Worm (Caenorhabditis elegans) whole organism, L1 larva: Measurements from ENCODE around the gene slc-25A10.
A peak's percentile ranks its signal among the peaks of the same experiment; 100 is the strongest.

ENCODE experiments used
- C34B4.2 ChIP-seq: sonication (generic microtip); optimal IDR thresholded peaks from 2 replicates; lab custom pipeline; 2017; ENCODE audit warnings: mild to moderate bottlenecking, missing genetic modification characterization, missing compliant biosample characterization
- F16B12.6 ChIP-seq: fragments of 150-350 bp; optimal IDR thresholded peaks from 2 replicates; lab custom pipeline; 2014; ENCODE audit warnings: missing biosample characterization, missing genetic modification characterization
- Y116A8C.19 ChIP-seq: sonication (generic microtip); optimal IDR thresholded peaks from 2 replicates; lab custom pipeline; 2016; ENCODE audit warnings: missing compliant biosample characterization, missing genetic modification characterization, borderline replicate concordance
- aha-1 ChIP-seq: fragments of 150-350 bp; optimal IDR thresholded peaks from 2 replicates; lab custom pipeline; 2014; ENCODE audit warnings: missing biosample characterization, missing genetic modification characterization
- ceh-63 ChIP-seq: fragments of 200-800 bp; sonication (Bioruptor generic); optimal IDR thresholded peaks from 2 replicates; lab custom pipeline; 2018; ENCODE audit warnings: mild to moderate bottlenecking, missing genetic modification characterization, missing compliant biosample characterization
- ceh-82 ChIP-seq, 3 experiments: fragments of 150-350 bp in 1 of 3; sonication (generic microtip) in 2 of 3; optimal IDR thresholded peaks; 2 replicates each; lab custom pipeline; 2014 to 2017; ENCODE audit warnings: missing biosample characterization in 3 of 3, missing genetic modification characterization in 3 of 3
- dpl-1 ChIP-seq, 3 experiments: fragments of 150-350 bp in 2 of 3; sonication (generic microtip) in 1 of 3; optimal IDR thresholded peaks; 2 replicates each; lab custom pipeline; 2014 to 2017; ENCODE audit warnings: missing biosample characterization in 3 of 3, missing genetic modification characterization in 3 of 3, missing genetic modification reagents in 3 of 3
- dsc-1 ChIP-seq: sonication (generic microtip); optimal IDR thresholded peaks from 2 replicates; lab custom pipeline; 2016; ENCODE audit warnings: mild to moderate bottlenecking, missing genetic modification characterization, missing compliant biosample characterization
- efl-3 ChIP-seq: fragments of 200-800 bp; sonication (Bioruptor generic); optimal IDR thresholded peaks from 2 replicates; lab custom pipeline; 2018; ENCODE audit warnings: mild to moderate bottlenecking, missing genetic modification characterization, missing compliant biosample characterization
- ets-5 ChIP-seq: fragments of 200-800 bp; sonication (Bioruptor generic); IDR thresholded peaks from 2 replicates; pipeline ENCODE4 v1.3.6; 2022; ENCODE audit warnings: missing genetic modification characterization, missing compliant biosample characterization
- fkh-4 ChIP-seq: sonication (generic microtip); optimal IDR thresholded peaks from 2 replicates; lab custom pipeline; 2016; ENCODE audit warnings: missing compliant biosample characterization, missing genetic modification characterization, borderline replicate concordance
- fkh-8 ChIP-seq: sonication (generic microtip); optimal IDR thresholded peaks from 2 replicates; lab custom pipeline; 2016; ENCODE audit warnings: mild to moderate bottlenecking, missing genetic modification characterization, missing compliant biosample characterization
- hlh-4 ChIP-seq: sonication (generic microtip); optimal IDR thresholded peaks from 2 replicates; lab custom pipeline; 2016; ENCODE audit warnings: mild to moderate bottlenecking, missing genetic modification characterization, missing compliant biosample characterization
- irx-1 ChIP-seq: sonication (generic microtip); optimal IDR thresholded peaks from 2 replicates; lab custom pipeline; 2016; ENCODE audit warnings: missing genetic modification characterization, missing compliant biosample characterization
- jun-1 ChIP-seq: fragments of 150-350 bp; optimal IDR thresholded peaks from 2 replicates; lab custom pipeline; 2014; ENCODE audit warnings: missing biosample characterization, missing genetic modification reagents, missing genetic modification characterization
- lin-13 ChIP-seq: fragments of 150-350 bp; optimal IDR thresholded peaks from 2 replicates; lab custom pipeline; 2014; ENCODE audit warnings: missing biosample characterization, missing genetic modification reagents, missing genetic modification characterization
- lin-14 ChIP-seq: fragments of 200-800 bp; sonication (Bioruptor generic); optimal IDR thresholded peaks from 2 replicates; lab custom pipeline; 2018; ENCODE audit warnings: mild to moderate bottlenecking, missing genetic modification characterization, moderate library complexity, missing compliant biosample characterization
- lin-15B ChIP-seq: fragments of 150-350 bp; sonication (generic microtip); optimal IDR thresholded peaks from 3 replicates; lab custom pipeline; 2014; ENCODE audit warnings: missing biosample characterization, missing genetic modification characterization
- mab-9 ChIP-seq: fragments of 200-800 bp; sonication (Bioruptor generic); IDR thresholded peaks from 2 replicates; pipeline ENCODE4 v1.3.6; 2022; ENCODE audit warnings: missing genetic modification reagents, missing genetic modification characterization, missing compliant biosample characterization
- mdl-1 ChIP-seq, 2 experiments: fragments of 150-350 bp; optimal IDR thresholded peaks; 2 replicates each; lab custom pipeline; 2014 to 2017; ENCODE audit warnings: missing biosample characterization in 2 of 2, missing genetic modification characterization in 2 of 2, inconsistent platforms in 1 of 2
- mef-2 ChIP-seq: fragments of 150-350 bp; optimal IDR thresholded peaks from 2 replicates; lab custom pipeline; 2014; ENCODE audit warnings: missing biosample characterization, missing genetic modification characterization
- mep-1 ChIP-seq: fragments of 150-350 bp; optimal IDR thresholded peaks from 2 replicates; lab custom pipeline; 2014; ENCODE audit warnings: missing biosample characterization, missing genetic modification characterization
- nhr-11 ChIP-seq: fragments of 150-350 bp; optimal IDR thresholded peaks from 2 replicates; lab custom pipeline; 2014; ENCODE audit warnings: missing biosample characterization, missing genetic modification characterization
- nhr-12 ChIP-seq: sonication (generic microtip); optimal IDR thresholded peaks from 2 replicates; lab custom pipeline; 2017; ENCODE audit warnings: missing biosample characterization, missing genetic modification characterization
- nhr-19 ChIP-seq: fragments of 200-800 bp; sonication (Bioruptor generic); conservative IDR thresholded peaks from 2 replicates; pipeline ENCODE4 v1.3.6; 2022; ENCODE audit warnings: missing genetic modification characterization, missing compliant biosample characterization
- nhr-28 ChIP-seq: fragments of 150-350 bp; optimal IDR thresholded peaks from 2 replicates; lab custom pipeline; 2014; ENCODE audit warnings: missing biosample characterization, missing genetic modification characterization
- nhr-71 ChIP-seq: sonication (generic microtip); optimal IDR thresholded peaks from 2 replicates; lab custom pipeline; 2016; ENCODE audit warnings: mild to moderate bottlenecking, missing genetic modification characterization, moderate library complexity, missing compliant biosample characterization
- nhr-84 ChIP-seq: sonication (generic microtip); optimal IDR thresholded peaks from 2 replicates; lab custom pipeline; 2017; ENCODE audit warnings: missing biosample characterization, missing genetic modification characterization
- nhr-90 ChIP-seq: sonication (generic microtip); optimal IDR thresholded peaks from 2 replicates; lab custom pipeline; 2016; ENCODE audit warnings: mild to moderate bottlenecking, missing genetic modification characterization, missing compliant biosample characterization; ENCODE audit not compliant: poor library complexity
- pqm-1 ChIP-seq: sonication (generic microtip); optimal IDR thresholded peaks from 3 replicates; lab custom pipeline; 2017; ENCODE audit warnings: missing biosample characterization, missing genetic modification characterization
- rnt-1 ChIP-seq: sonication (generic microtip); optimal IDR thresholded peaks from 2 replicates; lab custom pipeline; 2016; ENCODE audit warnings: mild to moderate bottlenecking, missing genetic modification characterization, moderate library complexity, missing compliant biosample characterization
- snu-23 ChIP-seq: sonication (generic microtip); optimal IDR thresholded peaks from 2 replicates; lab custom pipeline; 2016; ENCODE audit warnings: missing genetic modification characterization, missing compliant biosample characterization
- sptf-1 ChIP-seq: fragments of 150-350 bp; optimal IDR thresholded peaks from 2 replicates; lab custom pipeline; 2014; ENCODE audit warnings: missing biosample characterization, missing genetic modification characterization
- swsn-7 ChIP-seq: sonication (generic microtip); optimal IDR thresholded peaks from 2 replicates; lab custom pipeline; 2016; ENCODE audit warnings: missing genetic modification characterization, missing compliant biosample characterization
- unc-130 ChIP-seq: fragments of 150-350 bp; optimal IDR thresholded peaks from 2 replicates; lab custom pipeline; 2017; ENCODE audit warnings: missing biosample characterization, missing genetic modification characterization, inconsistent platforms
- unc-30 ChIP-seq: sonication (generic microtip); optimal IDR thresholded peaks from 2 replicates; lab custom pipeline; 2017; ENCODE audit warnings: missing biosample characterization, missing genetic modification characterization
- unc-62 ChIP-seq: fragments of 150-350 bp; optimal IDR thresholded peaks from 2 replicates; lab custom pipeline; 2014; ENCODE audit warnings: missing biosample characterization, missing genetic modification reagents, missing genetic modification characterization
- unc-86 ChIP-seq: sonication (generic microtip); optimal IDR thresholded peaks from 2 replicates; lab custom pipeline; 2016; ENCODE audit warnings: missing genetic modification characterization, missing compliant biosample characterization
- unc-98 ChIP-seq: fragments of 200-800 bp; sonication (Bioruptor generic); IDR thresholded peaks from 2 replicates; pipeline ENCODE4 v1.3.6; 2022; ENCODE audit warnings: missing genetic modification characterization, missing compliant biosample characterization
- vab-15 ChIP-seq: sonication (generic microtip); optimal IDR thresholded peaks from 2 replicates; lab custom pipeline; 2017; ENCODE audit warnings: missing genotype, mild to moderate bottlenecking, missing genetic modification characterization, missing compliant biosample characterization
- zip-4 ChIP-seq: fragments of 200-800 bp; sonication (Bioruptor generic); optimal IDR thresholded peaks from 2 replicates; lab custom pipeline; 2018; ENCODE audit warnings: mild to moderate bottlenecking, missing genetic modification characterization, moderate library complexity, missing compliant biosample characterization
- ztf-11 ChIP-seq, 2 experiments: sonication (generic microtip); optimal IDR thresholded peaks; 2 replicates each; lab custom pipeline; 2016 to 2017; ENCODE audit warnings: missing genetic modification characterization in 2 of 2, missing biosample characterization in 1 of 2, missing compliant biosample characterization in 1 of 2

slc-25A10 gene

ce11 chrX:6702249-6702648 lies 23.2 kb downstream of the slc-25A10 start, which contains the start of gene acr-2:
Gene acr-2, plus strand, starts transcription at chrX:6702549.
- no peak for TF ChIP-seq lin-15B (tag; lab: Kevin White, UChicago)
- no peak for TF ChIP-seq nhr-11 (tag; lab: Kevin White, UChicago)
- TF ChIP-seq mab-9, result 0 out of 2 replicates have a peak, but pooled peaks have one; percentile 15
- no peak for TF ChIP-seq vab-15
- no peak for TF ChIP-seq Y116A8C.19
- TF ChIP-seq F16B12.6 (tag; lab: Kevin White, UChicago), result no peak
- no peak for TF ChIP-seq unc-98 (GFP tag; lab: Robert Waterston, UW)
- no peak for TF ChIP-seq jun-1 (tag; lab: Kevin White, UChicago)
- no peak for TF ChIP-seq unc-30 (tag; lab: Kevin White, UChicago)
- no peak for TF ChIP-seq unc-86
- TF ChIP-seq lin-13, result no peak
- TF ChIP-seq aha-1 (tag; lab: Kevin White, UChicago), result no peak
- TF ChIP-seq mef-2, result no peak
- TF ChIP-seq nhr-71 (tag; lab: Kevin White, UChicago), result no peak
- no peak for TF ChIP-seq mep-1 (tag; lab: Kevin White, UChicago)
- TF ChIP-seq hlh-4, result no peak
- TF ChIP-seq nhr-90 (tag; lab: Kevin White, UChicago), result no peak
- peak; percentile 39 for TF ChIP-seq lin-14 (GFP tag; lab: Kevin White, UChicago)
- TF ChIP-seq ceh-82 (tag; optimal IDR thresholded peaks at IDR 0.05; lab: Kevin White, UChicago), result peak in 1 of 3 experiments; percentile 1
- TF ChIP-seq ceh-63, result peak; percentile 35
- no peak for TF ChIP-seq nhr-19 (GFP tag; lab: Robert Waterston, UW)
- TF ChIP-seq, all 84 proteins: peak for 4

DNA sequence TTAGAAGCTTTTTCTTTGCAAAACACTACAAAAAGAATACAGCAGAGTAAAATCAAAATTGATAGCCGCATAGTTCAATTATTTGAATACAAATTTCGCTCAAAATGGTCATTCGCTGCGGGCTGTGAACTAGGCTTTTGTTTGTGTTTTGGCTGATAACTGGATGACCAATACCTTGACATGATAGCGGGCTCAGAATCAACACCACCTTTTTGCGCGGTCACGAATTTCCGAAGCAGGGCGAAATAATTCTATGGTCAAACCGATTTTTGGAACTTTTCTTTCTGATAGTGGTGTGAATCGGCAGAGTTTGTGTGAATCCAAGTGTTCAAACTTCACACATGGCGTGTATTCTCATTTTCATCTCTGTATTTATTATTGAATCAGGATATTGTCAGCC lies 27.2 kb downstream of the slc-25A10 start, which contains the start of the genes F38B6.7 and F38B6.2:
Gene F38B6.7 (minus strand): TSS at position 101 of the 400 bp plus-strand sequence.
Gene F38B6.2 (plus strand): TSS at position 267 of the 400 bp plus-strand sequence.
- TF ChIP-seq unc-130 (tag; lab: Kevin White, UChicago), result no peak
- TF ChIP-seq nhr-71 (tag; lab: Kevin White, UChicago), result no peak
- TF ChIP-seq lin-14 (GFP tag; lab: Kevin White, UChicago), result no peak
- no peak for TF ChIP-seq fkh-4 (tag; lab: Kevin White, UChicago)
- TF ChIP-seq nhr-12 (tag; lab: Kevin White, UChicago), result no peak
- no peak for TF ChIP-seq nhr-84 (tag; lab: Kevin White, UChicago)
- TF ChIP-seq ceh-82 (tag; optimal IDR thresholded peaks at IDR 0.05; lab: Kevin White, UChicago), result no peak
- no peak for TF ChIP-seq dpl-1 (GFP tag; optimal IDR thresholded peaks at IDR 0.05; lab: Kevin White, UChicago)
- no peak for TF ChIP-seq unc-98 (GFP tag; lab: Robert Waterston, UW)
- TF ChIP-seq hlh-4, result no peak
- TF ChIP-seq ets-5, result no peak
- no peak for TF ChIP-seq efl-3 (GFP tag; lab: Kevin White, UChicago)
- TF ChIP-seq irx-1, result no peak
- no peak for TF ChIP-seq ztf-11 (tag; optimal IDR thresholded peaks at IDR 0.05; lab: Kevin White, UChicago)
- no peak for TF ChIP-seq swsn-7
- TF ChIP-seq mdl-1 (tag; optimal IDR thresholded peaks at IDR 0.05; lab: Kevin White, UChicago), result no peak
- no peak for TF ChIP-seq fkh-8 (tag; lab: Kevin White, UChicago)
- no peak for TF ChIP-seq sptf-1 (tag; lab: Kevin White, UChicago)
- TF ChIP-seq jun-1 (tag; lab: Kevin White, UChicago), result no peak

DNA sequence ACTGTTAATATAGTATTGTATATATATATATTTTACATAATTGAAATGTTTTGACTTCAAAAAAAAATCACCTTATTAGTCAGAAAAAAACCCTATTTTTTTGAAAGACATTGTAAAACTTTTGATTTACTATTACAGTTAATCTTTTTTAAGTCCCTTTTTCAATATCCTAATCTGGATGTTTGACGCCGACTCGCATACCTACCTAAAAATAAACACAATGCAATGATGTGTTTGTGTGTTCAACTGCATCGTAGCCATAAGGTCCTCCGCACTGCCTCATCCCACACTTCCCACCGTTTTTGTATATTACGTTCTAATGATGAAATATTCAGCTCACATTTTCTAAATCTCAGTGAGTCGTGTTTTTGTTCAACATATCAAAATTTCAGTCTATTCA lies 32.1 kb downstream of the slc-25A10 start, which contains the start of gene F38B6.3:
Gene F38B6.3 (plus strand): TSS at position 301 of the 400 bp plus-strand sequence.
- TF ChIP-seq Y116A8C.19 (no peak), ceh-63 (no peak), nhr-28 (tag; lab: Kevin White, UChicago) (no peak), dsc-1 (tag; lab: Kevin White, UChicago) (no peak), snu-23 (GFP tag; lab: Kevin White, UChicago) (no peak), pqm-1 (no peak), unc-130 (tag; lab: Kevin White, UChicago) (no peak), zip-4 (no peak), ztf-11 (tag; optimal IDR thresholded peaks at IDR 0.05; lab: Kevin White, UChicago) (no peak), nhr-90 (tag; lab: Kevin White, UChicago) (no peak), rnt-1 (tag; lab: Kevin White, UChicago) (no peak), C34B4.2 (tag; lab: Kevin White, UChicago) (no peak), unc-62 (GFP tag; lab: Kevin White, UChicago) (no peak)
